Worm (Caenorhabditis elegans): ENCODE data around the gene sym-2.

sym-2 gene

DNA sequence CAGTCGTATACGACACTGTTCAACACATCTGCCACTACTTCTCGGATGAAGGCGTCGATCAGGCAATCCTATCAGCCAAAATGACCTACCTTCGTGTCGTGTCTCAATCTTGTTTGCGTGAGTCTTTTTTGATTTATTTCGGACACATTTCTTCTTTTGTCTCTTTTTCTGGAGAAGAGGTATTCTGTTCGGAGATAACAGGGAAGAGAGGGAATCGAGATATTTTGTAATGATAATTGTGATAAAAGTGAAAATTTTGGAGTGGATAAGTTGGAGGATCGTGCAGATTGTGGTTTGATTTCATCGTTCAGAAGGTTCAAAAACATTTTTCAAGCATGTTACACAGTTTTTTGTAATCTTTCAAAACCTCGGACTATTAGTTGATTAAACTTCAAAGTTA, 45.5 kb upstream of the sym-2 start (continued):
- TF ChIP-seq unc-39 (tag; optimal IDR thresholded peaks at IDR 0.05), result no peak
- no peak for TF ChIP-seq lim-7 (GFP tag; IDR thresholded peaks at IDR 0.05)
- TF ChIP-seq nhr-11 (tag; optimal IDR thresholded peaks at IDR 0.05), result no peak

DNA sequence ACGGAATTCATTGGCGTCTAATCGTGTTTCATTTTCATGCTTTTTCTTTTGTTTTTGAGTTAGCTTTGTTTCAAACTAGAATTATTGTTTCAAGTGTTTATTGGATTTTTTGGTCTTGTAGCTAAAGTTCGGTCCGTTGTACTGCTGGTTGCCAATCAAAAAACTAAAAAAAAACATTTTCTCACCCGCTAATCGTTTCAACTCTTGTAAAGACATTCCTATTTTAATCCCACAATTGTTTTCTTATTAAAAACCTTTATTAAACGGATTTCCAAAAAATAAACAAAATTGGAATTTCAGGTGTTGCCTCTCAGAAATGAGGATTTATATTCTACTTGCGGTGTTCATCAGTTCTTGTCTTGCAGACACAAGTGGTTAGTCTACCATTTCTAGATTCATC, 44.6 kb upstream of the sym-2 start, which contains the start of gene T26C5.2:
Gene T26C5.2, plus strand, starts transcription at position 301 of the 400 bp plus-strand sequence.
- no peak for TF ChIP-seq dpl-1 (GFP tag; optimal IDR thresholded peaks at IDR 0.05)
- TF ChIP-seq dmd-6 (GFP tag; IDR thresholded peaks at IDR 0.05), result no peak
- no peak for TF ChIP-seq vab-7 (GFP tag; IDR thresholded peaks at IDR 0.05)
- no peak for TF ChIP-seq egl-27 (tag; optimal IDR thresholded peaks at IDR 0.05)
- TF ChIP-seq mep-1 (tag; optimal IDR thresholded peaks at IDR 0.05), result no peak
- TF ChIP-seq hlh-30 (tag; optimal IDR thresholded peaks at IDR 0.05; ENCODE audit: insufficient read depth), result no peak
- no peak for TF ChIP-seq lin-13 (GFP tag; optimal IDR thresholded peaks at IDR 0.05)
- TF ChIP-seq aha-1 (tag), result no peak
- no peak for TF ChIP-seq dmd-8 (GFP tag; IDR thresholded peaks at IDR 0.05)
- TF ChIP-seq R02D3.7 (tag; optimal IDR thresholded peaks at IDR 0.05), result no peak
- no peak for TF ChIP-seq tag-97 (GFP tag; IDR thresholded peaks at IDR 0.05)
- no peak for TF ChIP-seq php-3 (GFP tag; IDR thresholded peaks at IDR 0.05)
- TF ChIP-seq lir-3 (tag; optimal IDR thresholded peaks at IDR 0.05), result no peak
- no peak for TF ChIP-seq nhr-6 (tag; optimal IDR thresholded peaks at IDR 0.05)
- TF ChIP-seq F26F4.8 (GFP tag; conservative IDR thresholded peaks at IDR 0.05), result no peak
- no peak for TF ChIP-seq nhr-102 (tag; optimal IDR thresholded peaks at IDR 0.05)
- TF ChIP-seq daf-12 (tag; optimal IDR thresholded peaks at IDR 0.05), result no peak

DNA sequence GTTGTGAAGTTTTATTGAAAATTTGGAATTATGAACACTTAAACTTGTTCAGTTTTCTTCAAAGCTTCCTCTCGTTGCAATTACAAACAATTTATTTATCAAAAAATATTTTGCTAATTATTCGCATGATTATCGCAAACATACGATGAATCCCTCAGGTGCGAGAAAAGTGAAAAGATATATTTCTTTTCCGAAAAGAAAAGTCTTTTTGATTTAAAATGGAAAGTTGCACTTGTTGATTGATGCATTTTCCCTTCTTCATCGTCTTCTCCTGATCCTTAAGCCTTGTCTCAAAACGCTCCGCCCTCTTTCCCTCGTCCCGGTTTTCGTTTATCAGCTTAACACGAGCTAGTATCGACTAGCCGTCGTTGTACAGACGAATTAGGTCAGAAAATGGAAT, 44.2 kb upstream of the sym-2 start:
- no peak for TF ChIP-seq daf-19 (GFP tag; conservative IDR thresholded peaks at IDR 0.05)
- TF ChIP-seq zfp-2 (tag; optimal IDR thresholded peaks at IDR 0.05), result no peak
- no peak for TF ChIP-seq mdl-1 (tag; optimal IDR thresholded peaks at IDR 0.05)
- TF ChIP-seq F10B5.3 (tag; optimal IDR thresholded peaks at IDR 0.05), result no peak
- TF ChIP-seq Y75B8A.6 (GFP tag; IDR thresholded peaks at IDR 0.05), result no peak
- no peak for TF ChIP-seq zag-1 (tag; optimal IDR thresholded peaks at IDR 0.05)
- no peak for TF ChIP-seq daf-16 (GFP tag; optimal IDR thresholded peaks at IDR 0.05)
- TF ChIP-seq daf-16 (tag; optimal IDR thresholded peaks at IDR 0.05), result no peak
- no peak for TF ChIP-seq pha-4 (GFP tag; IDR thresholded peaks at IDR 0.05)
- TF ChIP-seq pha-4 (tag; optimal IDR thresholded peaks at IDR 0.05), result no peak
- no peak for TF ChIP-seq saeg-2 (GFP tag; IDR thresholded peaks at IDR 0.05)
- TF ChIP-seq nhr-25 (tag; optimal IDR thresholded peaks at IDR 0.05; ENCODE audit: borderline replicate concordance, insufficient read depth), result no peak
- no peak for TF ChIP-seq zfp-3 (GFP tag; conservative IDR thresholded peaks at IDR 0.05)
- TF ChIP-seq mep-1 (tag; optimal IDR thresholded peaks at IDR 0.05), result no peak
- no peak for TF ChIP-seq lir-3 (tag; optimal IDR thresholded peaks at IDR 0.05)

DNA sequence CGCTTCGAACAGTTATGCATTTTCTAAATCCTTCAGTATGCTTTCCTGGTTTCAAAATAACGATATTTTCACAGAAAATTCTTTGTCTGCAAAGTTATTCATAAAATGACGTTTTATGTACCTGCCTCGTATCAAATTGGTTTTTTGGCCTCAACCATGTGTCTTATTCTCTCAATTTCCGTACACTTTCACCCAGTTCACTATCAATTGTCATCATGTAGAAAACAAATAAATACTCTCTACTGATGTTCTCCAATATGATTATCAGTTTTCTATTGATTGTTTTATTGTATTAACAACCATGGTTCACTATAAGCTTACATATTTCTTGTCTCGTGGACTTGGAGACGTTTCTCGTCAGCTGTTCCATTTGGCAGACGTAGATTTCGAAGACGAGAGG, 43.0 kb upstream of the sym-2 start, which contains the start of gene gst-13:
Gene gst-13, plus strand, starts transcription at position 218 of the 400 bp plus-strand sequence.
- TF ChIP-seq aha-1 (tag), result no peak
- peak; percentile 82 for TF ChIP-seq nhr-28 (tag; optimal IDR thresholded peaks at IDR 0.05)
- TF ChIP-seq dmd-6 (GFP tag; IDR thresholded peaks at IDR 0.05), result peak; percentile 84
- TF ChIP-seq hlh-11 (tag; optimal IDR thresholded peaks at IDR 0.05), result peak; percentile 85
- TF ChIP-seq nhr-76 (tag; optimal IDR thresholded peaks at IDR 0.05), result no peak
- TF ChIP-seq mdl-1 (tag; optimal IDR thresholded peaks at IDR 0.05), result peak in 1 of 2 experiments; percentile 46
- no peak for TF ChIP-seq nhr-25 (tag; optimal IDR thresholded peaks at IDR 0.05; ENCODE audit: borderline replicate concordance, insufficient read depth)
- no peak for TF ChIP-seq lin-13 (GFP tag; optimal IDR thresholded peaks at IDR 0.05)
- TF ChIP-seq php-3 (GFP tag; IDR thresholded peaks at IDR 0.05), result peak; percentile 34; the same call in 1 of the 2 replicates
- TF ChIP-seq aly-2 (tag; optimal IDR thresholded peaks at IDR 0.05), result no peak
- no peak for TF ChIP-seq duxl-1 (tag; optimal IDR thresholded peaks at IDR 0.05; ENCODE audit: poor library complexity)
- TF ChIP-seq pqm-1 (tag; optimal IDR thresholded peaks at IDR 0.05), result peak; percentile 92
- no peak for TF ChIP-seq daf-16 (GFP tag; optimal IDR thresholded peaks at IDR 0.05)
- peak; percentile 84 for TF ChIP-seq daf-16 (tag; optimal IDR thresholded peaks at IDR 0.05)
- peak; percentile 86 for TF ChIP-seq mxl-3 (GFP tag; optimal IDR thresholded peaks at IDR 0.05)
- TF ChIP-seq unc-62 (GFP tag; optimal IDR thresholded peaks at IDR 0.05 in 1 of 2), result peak in 1 of 2 experiments; percentile 35
- TF ChIP-seq unc-62 (tag; optimal IDR thresholded peaks at IDR 0.05), result no peak
- peak; percentile 18 for TF ChIP-seq nhr-48 (tag; optimal IDR thresholded peaks at IDR 0.05)
- peak; percentile 74 for TF ChIP-seq dve-1 (tag; optimal IDR thresholded peaks at IDR 0.05; ENCODE audit: insufficient read depth)
- peak; percentile 66 for TF ChIP-seq nhr-77 (tag; optimal IDR thresholded peaks at IDR 0.05)
